Worm (Caenorhabditis elegans): ENCODE measurements around the gene asp-12.

asp-12 gene

DNA sequence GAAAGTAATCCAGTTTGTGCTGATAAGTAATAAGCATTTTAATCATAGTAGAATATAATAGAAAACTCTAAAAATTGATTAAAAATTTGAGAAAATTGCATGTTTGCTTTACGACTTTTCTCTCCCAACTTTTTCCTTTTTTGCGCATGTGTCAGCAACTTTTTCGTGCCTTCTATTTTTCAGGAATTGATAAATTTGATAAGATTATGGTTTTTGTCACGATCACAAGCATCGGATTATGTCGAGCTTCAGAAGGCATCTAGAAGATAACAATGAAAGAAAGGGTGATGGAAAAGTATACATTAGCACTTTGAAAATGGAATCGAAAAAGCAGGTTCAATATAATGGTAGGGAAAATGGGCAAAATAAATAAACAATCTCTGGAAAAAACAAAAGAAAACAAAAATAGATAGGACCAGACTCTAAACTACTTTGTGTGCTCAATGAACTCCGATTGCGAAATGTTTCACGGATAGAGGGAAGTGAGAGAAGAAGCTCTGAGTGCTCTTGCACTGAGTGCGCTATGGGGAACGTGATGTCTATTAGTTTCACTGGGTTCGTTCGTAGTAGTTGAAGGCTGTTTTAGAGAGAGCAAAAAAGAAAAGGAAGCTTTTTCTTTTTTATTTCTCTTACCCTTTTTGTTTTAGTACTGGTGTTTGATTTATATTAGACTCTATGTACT, 19.3 kb downstream of the asp-12 start:
- TF ChIP-seq sma-9 (GFP tag; optimal IDR thresholded peaks at IDR 0.05) (peak; percentile 98), sma-9 (tag; optimal IDR thresholded peaks at IDR 0.05) (no peak), zag-1 (tag; optimal IDR thresholded peaks at IDR 0.05) (peak; percentile 24), nhr-6 (tag; optimal IDR thresholded peaks at IDR 0.05) (peak; percentile 7), mdl-1 (tag; optimal IDR thresholded peaks at IDR 0.05) (peak in 1 of 2 experiments; percentile 64), unc-39 (tag; optimal IDR thresholded peaks at IDR 0.05) (no peak), unc-55 (GFP tag; optimal IDR thresholded peaks at IDR 0.05) (no peak), C34F6.9 (tag; optimal IDR thresholded peaks at IDR 0.05) (peak; percentile 45)

DNA sequence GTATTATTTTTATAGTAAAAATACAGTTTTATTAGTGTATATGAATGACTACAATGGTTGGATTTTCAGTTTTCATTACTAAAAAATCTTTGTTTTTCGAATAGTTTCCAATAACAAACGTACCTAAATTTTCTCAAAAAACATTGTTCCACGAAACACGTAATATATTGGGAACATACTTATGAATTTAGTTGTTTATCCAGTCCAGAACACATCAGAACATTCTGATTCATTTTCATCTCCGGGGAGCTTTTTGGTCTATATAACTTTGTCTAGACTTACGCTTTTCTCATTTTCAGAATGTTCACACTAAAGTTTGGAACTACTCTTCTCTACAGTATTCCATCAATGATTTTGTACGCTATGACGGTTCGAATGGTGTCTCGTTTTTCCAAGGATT, 22.8 kb downstream of the asp-12 start, which contains the start of gene srg-33:
Gene srg-33 (plus strand): TSS at position 301 of the 400 bp plus-strand sequence.
- no peak for TF ChIP-seq unc-55 (GFP tag; optimal IDR thresholded peaks at IDR 0.05)
- no peak for TF ChIP-seq nhr-77 (tag; optimal IDR thresholded peaks at IDR 0.05)
- no peak for TF ChIP-seq fos-1 (tag; optimal IDR thresholded peaks at IDR 0.05)
- TF ChIP-seq nhr-237 (tag; optimal IDR thresholded peaks at IDR 0.05) = no peak
- TF ChIP-seq skn-1 (tag; optimal IDR thresholded peaks at IDR 0.05) = no peak
- TF ChIP-seq nhr-25 (tag; optimal IDR thresholded peaks at IDR 0.05) = no peak
- no peak for TF ChIP-seq aly-2 (tag; optimal IDR thresholded peaks at IDR 0.05)
- no peak for TF ChIP-seq lsy-2 (tag; optimal IDR thresholded peaks at IDR 0.05)
- TF ChIP-seq Y55F3AM.14 (GFP tag; optimal IDR thresholded peaks at IDR 0.05) = no peak
- no peak for TF ChIP-seq sem-4 (tag; optimal IDR thresholded peaks at IDR 0.05)
- TF ChIP-seq peb-1 (tag; optimal IDR thresholded peaks at IDR 0.05) = no peak
- no peak for TF ChIP-seq ama-1 (optimal IDR thresholded peaks at IDR 0.05)
- no peak for TF ChIP-seq sma-9 (GFP tag; optimal IDR thresholded peaks at IDR 0.05)
- no peak for TF ChIP-seq sma-9 (tag; optimal IDR thresholded peaks at IDR 0.05)
- no peak for TF ChIP-seq ZK546.5 (tag; optimal IDR thresholded peaks at IDR 0.05)
- TF ChIP-seq ztf-1 (GFP tag; conservative IDR thresholded peaks at IDR 0.05) = no peak
- no peak for TF ChIP-seq lin-11 (tag; optimal IDR thresholded peaks at IDR 0.05)
- no peak for TF ChIP-seq alr-1 (tag; optimal IDR thresholded peaks at IDR 0.05)
- no peak for TF ChIP-seq zag-1 (tag; optimal IDR thresholded peaks at IDR 0.05)

ce11 chrV:8295866-8296265, 26.9 kb downstream of the asp-12 start, which contains the start of gene smex-1:
Gene smex-1, minus strand, starts transcription at chrV:8295966.
- no peak for TF ChIP-seq nhr-21 (tag; optimal IDR thresholded peaks at IDR 0.05)
- TF ChIP-seq unc-62 (GFP tag; optimal IDR thresholded peaks at IDR 0.05) = no peak
- no peak for TF ChIP-seq nhr-237 (tag; optimal IDR thresholded peaks at IDR 0.05)
- TF ChIP-seq unc-55 (GFP tag; optimal IDR thresholded peaks at IDR 0.05) = no peak
- TF ChIP-seq R02D3.7 (tag; optimal IDR thresholded peaks at IDR 0.05) = no peak
- TF ChIP-seq sem-4 (tag; optimal IDR thresholded peaks at IDR 0.05) = no peak

DNA sequence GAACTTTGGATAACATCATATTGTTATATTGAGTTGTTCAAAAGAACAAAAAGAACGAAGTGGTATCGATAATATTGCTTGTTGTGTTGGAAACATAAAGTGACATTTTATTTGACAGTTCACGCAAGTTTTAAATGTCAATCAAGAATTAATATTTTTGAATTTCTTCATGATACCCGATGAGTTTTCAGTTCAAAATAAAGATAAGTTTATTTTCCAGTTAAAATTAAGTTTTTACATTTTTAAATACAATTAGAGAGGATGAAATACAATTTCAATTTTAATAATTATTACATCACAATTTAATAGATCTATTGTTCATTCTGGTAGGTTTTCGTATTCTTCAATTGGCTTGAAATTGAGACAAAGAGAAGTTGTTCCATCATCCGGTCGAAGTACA, 28.5 kb downstream of the asp-12 start, which contains the start of gene W02D7.4:
Gene W02D7.4 (minus strand): TSS at position 101 of the 400 bp plus-strand sequence.
- TF ChIP-seq nhr-25 (tag; optimal IDR thresholded peaks at IDR 0.05) (no peak), lsy-2 (tag; optimal IDR thresholded peaks at IDR 0.05) (no peak), mdl-1 (tag; optimal IDR thresholded peaks at IDR 0.05) (no peak), crh-2 (tag; optimal IDR thresholded peaks at IDR 0.05) (no peak), ama-1 (optimal IDR thresholded peaks at IDR 0.05) (no peak), ceh-82 (tag; optimal IDR thresholded peaks at IDR 0.05) (no peak)

DNA sequence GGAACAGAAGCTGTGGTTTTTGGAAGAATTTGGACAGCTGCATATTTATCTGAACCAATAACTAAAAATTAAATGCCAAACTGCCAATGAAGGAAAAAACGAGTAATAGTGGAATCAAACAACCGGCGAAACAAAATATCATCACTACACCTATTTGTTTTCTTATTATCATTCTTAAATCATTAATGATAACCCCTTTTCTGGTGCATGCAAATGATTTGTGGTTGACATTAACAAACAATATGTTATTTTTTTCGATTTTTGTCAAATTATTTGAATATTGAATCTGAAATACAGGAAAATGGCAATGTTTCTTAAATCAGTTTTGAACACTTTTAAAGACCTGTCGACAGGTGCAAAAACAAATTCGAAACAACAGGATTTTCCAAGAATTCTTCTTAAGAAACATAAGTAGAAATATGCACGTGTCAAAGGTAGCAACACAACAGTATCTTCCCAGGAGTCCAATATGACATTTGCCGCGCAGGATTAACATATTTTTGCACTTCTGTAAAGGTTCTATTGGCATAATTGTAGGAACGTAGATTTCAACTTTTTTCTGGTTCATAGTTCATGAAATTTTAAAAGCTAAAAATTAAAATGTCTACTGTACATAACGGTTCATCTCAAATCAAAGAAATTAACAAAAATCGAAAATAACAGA, 30.3 kb downstream of the asp-12 start, which contains the start of gene W02D7.5:
Gene W02D7.5 (minus strand): TSS at position 51 of the 664 bp plus-strand sequence.
- TF ChIP-seq sem-4 (tag; optimal IDR thresholded peaks at IDR 0.05) = no peak
- no peak for TF ChIP-seq snpc-4 (tag; optimal IDR thresholded peaks at IDR 0.05)
- no peak for TF ChIP-seq alr-1 (tag; optimal IDR thresholded peaks at IDR 0.05)
- TF ChIP-seq zag-1 (tag; optimal IDR thresholded peaks at IDR 0.05) = no peak
- TF ChIP-seq nhr-12 (tag; optimal IDR thresholded peaks at IDR 0.05) = no peak

- TF ChIP-seq elt-1 (tag; optimal IDR thresholded peaks at IDR 0.05) (no peak), snpc-4 (tag; optimal IDR thresholded peaks at IDR 0.05) (no peak), ztf-11 (tag; optimal IDR thresholded peaks at IDR 0.05) (no peak), sem-4 (tag; optimal IDR thresholded peaks at IDR 0.05) (peak; percentile 13), lin-13 (GFP tag; optimal IDR thresholded peaks at IDR 0.05) (no peak), nhr-10 (tag; optimal IDR thresholded peaks at IDR 0.05) (no peak), sma-9 (GFP tag; optimal IDR thresholded peaks at IDR 0.05) (peak; percentile 23), sma-9 (tag; optimal IDR thresholded peaks at IDR 0.05) (no peak), dmd-4 (tag; optimal IDR thresholded peaks at IDR 0.05) (no peak), sma-3 (GFP tag; optimal IDR thresholded peaks at IDR 0.05) (no peak), lsy-2 (tag; optimal IDR thresholded peaks at IDR 0.05) (peak in 1 of 2 experiments; percentile 19), lin-11 (tag; optimal IDR thresholded peaks at IDR 0.05) (no peak), egl-27 (tag; optimal IDR thresholded peaks at IDR 0.05) (no peak), blmp-1 (tag; optimal IDR thresholded peaks at IDR 0.05; ENCODE audit: insufficient read depth) (no peak), crh-2 (tag; optimal IDR thresholded peaks at IDR 0.05) (peak; percentile 62), nhr-12 (tag; optimal IDR thresholded peaks at IDR 0.05) (no peak), lin-39 (tag; optimal IDR thresholded peaks at IDR 0.05) (no peak), ceh-82 (tag; optimal IDR thresholded peaks at IDR 0.05) (no peak)
Measured at ce11 chrV:8300935-8301535, 32.0 kb downstream of the asp-12 start, which contains the start of gene W02D7.6. Gene W02D7.6, minus strand, starts transcription at chrV:8301507.
